Worm (Caenorhabditis elegans) whole organism, L3 larva: ENCODE data around the gene idpc-1.

Experiments used
- ama-1 ChIP-seq: fragments of 150-350 bp; optimal IDR thresholded peaks from 2 replicates; lab custom pipeline; 2018
- daf-12 ChIP-seq: fragments of 150-350 bp; optimal IDR thresholded peaks from 2 replicates; lab custom pipeline; 2014; ENCODE audit warnings: missing biosample characterization, missing genetic modification reagents, missing genetic modification characterization
- nhr-12 ChIP-seq: fragments of 150-350 bp; optimal IDR thresholded peaks from 2 replicates; lab custom pipeline; 2014; ENCODE audit warnings: missing biosample characterization, missing genetic modification characterization
- nhr-237 ChIP-seq: fragments of 150-350 bp; optimal IDR thresholded peaks from 2 replicates; lab custom pipeline; 2014; ENCODE audit warnings: missing biosample characterization, missing genetic modification characterization
- nhr-76 ChIP-seq: fragments of 150-350 bp; sonication (generic microtip); optimal IDR thresholded peaks from 5 replicates; lab custom pipeline; 2014; ENCODE audit warnings: missing biosample characterization, missing genetic modification characterization
- unc-62 ChIP-seq: fragments of 150-350 bp; sonication (generic microtip); optimal IDR thresholded peaks from 4 replicates; lab custom pipeline; 2014; ENCODE audit warnings: missing biosample characterization, missing genetic modification reagents, missing genetic modification characterization

DNA sequence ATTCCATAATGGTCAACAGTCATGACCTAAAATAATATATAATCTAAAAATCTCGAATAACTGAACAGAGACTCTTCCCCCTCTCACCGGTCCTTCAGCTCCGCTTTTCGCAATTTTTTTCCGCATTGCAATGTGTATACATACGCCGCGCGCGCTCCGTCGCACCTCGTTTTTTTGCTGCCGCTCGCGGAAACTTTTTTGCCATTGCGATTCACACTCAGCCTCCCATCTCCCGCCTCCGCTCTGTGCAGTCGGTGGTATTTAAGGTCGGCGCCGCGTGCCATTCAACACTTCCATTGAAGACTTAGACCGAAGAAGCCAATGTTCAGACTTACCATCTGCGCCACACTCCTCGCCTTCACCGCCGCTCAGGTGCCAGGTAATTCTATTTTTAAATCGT lies at the start of gene idpc-1:
- TF ChIP-seq nhr-12, result no peak
- no peak for TF ChIP-seq ama-1 (lab: Kevin White, UChicago)
- TF ChIP-seq daf-12 (tag; lab: Kevin White, UChicago), result no peak
- no peak for TF ChIP-seq nhr-237 (tag; lab: Kevin White, UChicago)
- no peak for TF ChIP-seq unc-62 (GFP tag; lab: Kevin White, UChicago)
- no peak for TF ChIP-seq nhr-76 (tag; lab: Kevin White, UChicago)
